Worm (Caenorhabditis elegans) whole organism, midembryonic: Measurements from ENCODE around the gene cyp-43A1.

Experiments
- T22C8.4 ChIP-seq: fragments of 200-800 bp; sonication (Bioruptor generic); IDR thresholded peaks from 2 replicates; pipeline ENCODE4 v1.3.6; 2022; ENCODE audit warnings: missing genetic modification characterization, missing compliant biosample characterization
- cog-1 ChIP-seq: sonication (generic microtip); optimal IDR thresholded peaks from 2 replicates; lab custom pipeline; 2016; ENCODE audit warnings: missing genetic modification characterization, missing compliant biosample characterization
- flt-1 ChIP-seq: fragments of 200-800 bp; sonication (Bioruptor generic); IDR thresholded peaks from 2 replicates; pipeline ENCODE4 v1.3.6; 2022; ENCODE audit warnings: missing genetic modification characterization, missing compliant biosample characterization
- klf-2 ChIP-seq: fragments of 200-800 bp; sonication (Bioruptor generic); conservative IDR thresholded peaks from 2 replicates; pipeline ENCODE4 v1.3.6; 2022; ENCODE audit warnings: missing genetic modification reagents, missing genetic modification characterization, missing compliant biosample characterization
- med-1 ChIP-seq: sonication (generic microtip); optimal IDR thresholded peaks from 2 replicates; lab custom pipeline; 2017; ENCODE audit warnings: missing genetic modification characterization, mild to moderate bottlenecking, missing compliant biosample characterization, antibody characterized with exemption, missing genetic modification reagents; ENCODE audit not compliant: insufficient read depth
- tab-1 ChIP-seq: fragments of 200-800 bp; sonication (Bioruptor generic); IDR thresholded peaks from 2 replicates; pipeline ENCODE4 v1.3.6; 2022; ENCODE audit warnings: missing genetic modification characterization, missing compliant biosample characterization
- ztf-29 ChIP-seq: fragments of 200-800 bp; sonication (Bioruptor generic); IDR thresholded peaks from 2 replicates; pipeline ENCODE4 v1.3.6; 2022; ENCODE audit warnings: missing genetic modification reagents, missing genetic modification characterization, missing compliant biosample characterization

The cyp-43A1 gene

DNA sequence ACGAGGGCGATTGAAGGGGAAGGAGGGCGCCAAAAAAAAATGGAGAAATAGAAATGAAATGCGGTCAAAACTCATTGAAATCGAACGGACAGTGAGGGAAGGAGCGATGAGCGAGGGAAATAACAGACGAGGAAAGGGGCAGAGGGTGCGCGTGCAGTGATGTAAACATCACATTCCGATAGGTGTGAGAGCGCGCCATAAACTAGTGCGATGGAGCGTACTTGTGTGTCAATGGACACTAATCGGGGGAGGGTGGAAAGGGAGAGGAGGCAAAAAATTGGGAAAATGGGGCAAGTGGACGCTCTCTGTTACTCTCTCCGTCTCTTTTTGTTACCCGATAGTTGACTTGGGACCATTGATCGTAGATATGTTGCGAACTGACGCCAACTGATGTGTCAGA lies 49.6 kb downstream of the cyp-43A1 start:
- TF ChIP-seq med-1 (GFP tag; lab: Kevin White, UChicago) (no peak), flt-1 (GFP tag; lab: Robert Waterston, UW) (0 out of 2 replicates have a peak, but pooled peaks have one; percentile 9), cog-1 (tag; lab: Kevin White, UChicago) (peak; percentile 52), tab-1 (GFP tag; lab: Robert Waterston, UW) (peak; percentile 68; the same call in 1 of the 2 replicates)

- TF ChIP-seq flt-1 (GFP tag; lab: Robert Waterston, UW), result no peak
- no peak for TF ChIP-seq T22C8.4 (GFP tag; lab: Robert Waterston, UW)
- TF ChIP-seq med-1 (GFP tag; lab: Kevin White, UChicago), result no peak
- no peak for TF ChIP-seq ztf-29 (GFP tag; lab: Robert Waterston, UW)
- no peak for TF ChIP-seq klf-2 (GFP tag; lab: Robert Waterston, UW)
These were observed 50.4 kb downstream of the cyp-43A1 start for ce11 chrX:5764739-5765138.
